Worm (Caenorhabditis elegans) whole organism, young adult: Measurements from ENCODE around the gene F46C3.7.

Experiments used
- B0261.1 ChIP-seq: sonication (generic microtip); optimal IDR thresholded peaks from 2 replicates; lab custom pipeline; 2016; ENCODE audit warnings: mild to moderate bottlenecking, missing genetic modification characterization, moderate library complexity, missing compliant biosample characterization
- D2030.7 ChIP-seq: fragments of 200-800 bp; sonication (Bioruptor generic); IDR thresholded peaks from 2 replicates; pipeline ENCODE4 v1.3.6; 2022; ENCODE audit warnings: missing genetic modification reagents, missing genetic modification characterization, missing compliant biosample characterization
- F33H1.4 ChIP-seq: fragments of 200-800 bp; sonication (Bioruptor generic); IDR thresholded peaks from 2 replicates; pipeline ENCODE4 v1.3.6; 2022; ENCODE audit warnings: missing genetic modification reagents, missing genetic modification characterization, missing compliant biosample characterization
- F37B4.10 ChIP-seq: fragments of 200-800 bp; sonication (Bioruptor generic); IDR thresholded peaks from 2 replicates; pipeline ENCODE4 v1.3.6; 2022; ENCODE audit warnings: missing genetic modification characterization, missing compliant biosample characterization
- F55B11.4 ChIP-seq: sonication (generic microtip); optimal IDR thresholded peaks from 2 replicates; lab custom pipeline; 2016; ENCODE audit warnings: missing compliant biosample characterization, missing genetic modification characterization, borderline replicate concordance; ENCODE audit not compliant: insufficient read depth
- K11D2.4 ChIP-seq: fragments of 200-800 bp; sonication (Bioruptor generic); IDR thresholded peaks from 2 replicates; pipeline ENCODE4 v1.3.6; 2022; ENCODE audit warnings: missing genetic modification reagents, missing genetic modification characterization, missing compliant biosample characterization
- K12H6.12 ChIP-seq: fragments of 200-800 bp; sonication (Bioruptor generic); optimal IDR thresholded peaks from 2 replicates; lab custom pipeline; 2018; ENCODE audit warnings: mild to moderate bottlenecking, missing genetic modification characterization, missing compliant biosample characterization
- Y56A3A.18 ChIP-seq: fragments of 200-800 bp; sonication (Bioruptor generic); IDR thresholded peaks from 2 replicates; pipeline ENCODE4 v1.3.6; 2022; ENCODE audit warnings: missing genetic modification reagents, missing genetic modification characterization, missing compliant biosample characterization
- Y67H2A.10 ChIP-seq: fragments of 200-800 bp; sonication (Bioruptor generic); conservative IDR thresholded peaks from 2 replicates; pipeline ENCODE4 v1.3.6; 2022; ENCODE audit warnings: missing genetic modification reagents, missing genetic modification characterization, missing compliant biosample characterization
- ZK185.1 ChIP-seq: sonication (generic microtip); optimal IDR thresholded peaks from 2 replicates; lab custom pipeline; 2016; ENCODE audit warnings: mild to moderate bottlenecking, missing genetic modification characterization, missing compliant biosample characterization; ENCODE audit not compliant: poor library complexity, severe bottlenecking
- atf-7 ChIP-seq: sonication (generic microtip); optimal IDR thresholded peaks from 2 replicates; lab custom pipeline; 2017; ENCODE audit warnings: mild to moderate bottlenecking, missing genetic modification characterization, missing compliant biosample characterization
- attf-3 ChIP-seq: fragments of 200-800 bp; sonication (Bioruptor generic); conservative IDR thresholded peaks from 2 replicates; pipeline ENCODE4 v1.3.6; 2022; ENCODE audit warnings: missing genetic modification reagents, missing genetic modification characterization, missing compliant biosample characterization
- cebp-1 ChIP-seq, 2 experiments: fragments of 200-800 bp in 1 of 2; sonication (Bioruptor generic) in 1 of 2; sonication (generic microtip) in 1 of 2; IDR thresholded peaks in 1 of 2; optimal IDR thresholded peaks in 1 of 2; 2 replicates each; pipeline versions ENCODE4 v1.3.6 to Lab custom; 2017 to 2022; ENCODE audit warnings: missing compliant biosample characterization in 2 of 2, missing genetic modification characterization in 2 of 2, mild to moderate bottlenecking in 1 of 2, missing genetic modification reagents in 1 of 2, moderate library complexity in 1 of 2
- ceh-27 ChIP-seq: fragments of 200-800 bp; sonication (Bioruptor generic); optimal IDR thresholded peaks from 2 replicates; lab custom pipeline; 2018; ENCODE audit warnings: mild to moderate bottlenecking, missing genetic modification characterization, moderate library complexity, missing compliant biosample characterization
- ceh-91 ChIP-seq: fragments of 200-800 bp; sonication (Bioruptor generic); IDR thresholded peaks from 2 replicates; pipeline ENCODE4 v1.3.6; 2022; ENCODE audit warnings: missing genetic modification reagents, missing genetic modification characterization, missing compliant biosample characterization
- die-1 ChIP-seq: sonication (generic microtip); optimal IDR thresholded peaks from 2 replicates; lab custom pipeline; 2016; ENCODE audit warnings: missing genotype, mild to moderate bottlenecking, missing genetic modification characterization, missing compliant biosample characterization
- dox-1 ChIP-seq: fragments of 200-800 bp; sonication (Bioruptor generic); IDR thresholded peaks from 2 replicates; pipeline ENCODE4 v1.3.6; 2022; ENCODE audit warnings: missing genetic modification reagents, missing genetic modification characterization, missing compliant biosample characterization
- egl-18 ChIP-seq: fragments of 200-800 bp; sonication (Bioruptor generic); IDR thresholded peaks from 2 replicates; pipeline ENCODE4 v1.3.6; 2022; ENCODE audit warnings: missing genetic modification reagents, missing genetic modification characterization, missing compliant biosample characterization
- ets-4 ChIP-seq: fragments of 200-800 bp; sonication (Bioruptor generic); optimal IDR thresholded peaks from 2 replicates; lab custom pipeline; 2018; ENCODE audit warnings: mild to moderate bottlenecking, missing genetic modification characterization, missing compliant biosample characterization
- gei-17 ChIP-seq: fragments of 200-800 bp; sonication (Bioruptor generic); optimal IDR thresholded peaks from 2 replicates; lab custom pipeline; 2018; ENCODE audit warnings: mild to moderate bottlenecking, missing genetic modification characterization, missing compliant biosample characterization
- hmg-1.2 ChIP-seq: fragments of 200-800 bp; sonication (Bioruptor generic); IDR thresholded peaks from 2 replicates; pipeline ENCODE4 v1.3.6; 2022; ENCODE audit warnings: missing genetic modification reagents, missing genetic modification characterization, missing compliant biosample characterization
- hrde-1 ChIP-seq: sonication (generic microtip); optimal IDR thresholded peaks from 2 replicates; lab custom pipeline; 2016; ENCODE audit warnings: missing genetic modification characterization, mild to moderate bottlenecking, missing compliant biosample characterization, moderate library complexity, missing genotype, missing genetic modification reagents, borderline replicate concordance
- let-526 ChIP-seq: fragments of 200-800 bp; sonication (Bioruptor generic); IDR thresholded peaks from 2 replicates; pipeline ENCODE4 v1.3.6; 2022; ENCODE audit warnings: missing genetic modification reagents, missing genetic modification characterization, missing compliant biosample characterization
- let-607 ChIP-seq, 2 experiments: fragments of 200-800 bp in 1 of 2; sonication (Bioruptor generic) in 1 of 2; sonication (generic microtip) in 1 of 2; optimal IDR thresholded peaks; 2 replicates each; lab custom pipeline; 2016 to 2018; ENCODE audit warnings: mild to moderate bottlenecking in 2 of 2, missing compliant biosample characterization in 2 of 2, missing genetic modification characterization in 2 of 2, moderate library complexity in 2 of 2, missing genotype in 1 of 2
- lin-40 ChIP-seq: sonication (generic microtip); optimal IDR thresholded peaks from 2 replicates; lab custom pipeline; 2016; ENCODE audit warnings: missing genetic modification characterization, mild to moderate bottlenecking, missing compliant biosample characterization, missing genotype, missing genetic modification reagents
- lsl-1 ChIP-seq: fragments of 200-800 bp; sonication (Bioruptor generic); optimal IDR thresholded peaks from 2 replicates; lab custom pipeline; 2018; ENCODE audit warnings: mild to moderate bottlenecking, missing genetic modification characterization, moderate library complexity, missing compliant biosample characterization
- lsy-27 ChIP-seq: sonication (generic microtip); optimal IDR thresholded peaks from 2 replicates; lab custom pipeline; 2017; ENCODE audit warnings: missing genetic modification characterization, mild to moderate bottlenecking, missing compliant biosample characterization, antibody characterized with exemption, missing genotype, borderline replicate concordance; ENCODE audit not compliant: insufficient read depth
- madf-10 ChIP-seq: sonication (generic microtip); optimal IDR thresholded peaks from 2 replicates; lab custom pipeline; 2016; ENCODE audit warnings: mild to moderate bottlenecking, missing genetic modification characterization, missing compliant biosample characterization
- madf-3 ChIP-seq: fragments of 200-800 bp; sonication (Bioruptor generic); IDR thresholded peaks from 2 replicates; pipeline ENCODE4 v1.3.6; 2022; ENCODE audit warnings: missing genetic modification reagents, missing genetic modification characterization, missing compliant biosample characterization
- mcd-1 ChIP-seq: fragments of 200-800 bp; sonication (Bioruptor generic); IDR thresholded peaks from 2 replicates; pipeline ENCODE4 v1.3.6; 2022; ENCODE audit warnings: missing genetic modification reagents, missing genetic modification characterization, missing compliant biosample characterization
- mes-4 ChIP-seq: sonication (generic microtip); optimal IDR thresholded peaks from 2 replicates; lab custom pipeline; 2016; ENCODE audit warnings: missing genotype, missing genetic modification characterization, missing compliant biosample characterization
- nfyb-1 ChIP-seq: fragments of 200-800 bp; sonication (Bioruptor generic); IDR thresholded peaks from 2 replicates; pipeline ENCODE4 v1.3.6; 2022; ENCODE audit warnings: missing genetic modification reagents, missing genetic modification characterization, missing compliant biosample characterization
- nhr-27 ChIP-seq: fragments of 200-800 bp; sonication (Bioruptor generic); optimal IDR thresholded peaks from 2 replicates; lab custom pipeline; 2018; ENCODE audit warnings: mild to moderate bottlenecking, missing genetic modification characterization, moderate library complexity, missing compliant biosample characterization
- nhr-80 ChIP-seq: sonication (generic microtip); optimal IDR thresholded peaks from 2 replicates; lab custom pipeline; 2016; ENCODE audit warnings: missing genetic modification characterization, missing compliant biosample characterization
- rcor-1 ChIP-seq: fragments of 200-800 bp; sonication (Bioruptor generic); IDR thresholded peaks from 2 replicates; pipeline ENCODE4 v1.3.6; 2022; ENCODE audit warnings: missing genetic modification reagents, missing genetic modification characterization, missing compliant biosample characterization
- repo-1 ChIP-seq: sonication (generic microtip); optimal IDR thresholded peaks from 2 replicates; lab custom pipeline; 2017; ENCODE audit warnings: mild to moderate bottlenecking, missing genetic modification characterization, missing compliant biosample characterization
- snpc-1.3 ChIP-seq: sonication (generic microtip); optimal IDR thresholded peaks from 2 replicates; lab custom pipeline; 2017; ENCODE audit warnings: missing genetic modification characterization, mild to moderate bottlenecking, missing compliant biosample characterization, antibody characterized with exemption, moderate library complexity, missing genotype, missing genetic modification reagents; ENCODE audit not compliant: insufficient read depth
- snpc-3.4 ChIP-seq: sonication (generic microtip); optimal IDR thresholded peaks from 2 replicates; lab custom pipeline; 2017; ENCODE audit warnings: missing genetic modification characterization, mild to moderate bottlenecking, missing compliant biosample characterization, antibody characterized with exemption, moderate library complexity, missing genotype, missing genetic modification reagents
- somi-1 ChIP-seq: fragments of 200-800 bp; sonication (Bioruptor generic); optimal IDR thresholded peaks from 2 replicates; lab custom pipeline; 2018; ENCODE audit warnings: mild to moderate bottlenecking, missing genetic modification characterization, missing compliant biosample characterization
- unc-130 ChIP-seq: sonication (generic microtip); optimal IDR thresholded peaks from 2 replicates; lab custom pipeline; 2016; ENCODE audit warnings: missing genetic modification reagents, missing genetic modification characterization, missing compliant biosample characterization
- zfh-2 ChIP-seq: fragments of 200-800 bp; sonication (Bioruptor generic); conservative IDR thresholded peaks from 2 replicates; pipeline ENCODE4 v1.3.6; 2022; ENCODE audit warnings: missing genetic modification reagents, missing genetic modification characterization, missing compliant biosample characterization
- zim-3 ChIP-seq: sonication (generic microtip); optimal IDR thresholded peaks from 2 replicates; lab custom pipeline; 2017; ENCODE audit warnings: mild to moderate bottlenecking, missing genetic modification characterization, moderate library complexity, missing compliant biosample characterization
- ztf-6 ChIP-seq: fragments of 200-800 bp; sonication (Bioruptor generic); IDR thresholded peaks from 2 replicates; pipeline ENCODE4 v1.3.6; 2022; ENCODE audit warnings: missing genetic modification reagents, missing genetic modification characterization, missing compliant biosample characterization

F46C3.7 gene

DNA sequence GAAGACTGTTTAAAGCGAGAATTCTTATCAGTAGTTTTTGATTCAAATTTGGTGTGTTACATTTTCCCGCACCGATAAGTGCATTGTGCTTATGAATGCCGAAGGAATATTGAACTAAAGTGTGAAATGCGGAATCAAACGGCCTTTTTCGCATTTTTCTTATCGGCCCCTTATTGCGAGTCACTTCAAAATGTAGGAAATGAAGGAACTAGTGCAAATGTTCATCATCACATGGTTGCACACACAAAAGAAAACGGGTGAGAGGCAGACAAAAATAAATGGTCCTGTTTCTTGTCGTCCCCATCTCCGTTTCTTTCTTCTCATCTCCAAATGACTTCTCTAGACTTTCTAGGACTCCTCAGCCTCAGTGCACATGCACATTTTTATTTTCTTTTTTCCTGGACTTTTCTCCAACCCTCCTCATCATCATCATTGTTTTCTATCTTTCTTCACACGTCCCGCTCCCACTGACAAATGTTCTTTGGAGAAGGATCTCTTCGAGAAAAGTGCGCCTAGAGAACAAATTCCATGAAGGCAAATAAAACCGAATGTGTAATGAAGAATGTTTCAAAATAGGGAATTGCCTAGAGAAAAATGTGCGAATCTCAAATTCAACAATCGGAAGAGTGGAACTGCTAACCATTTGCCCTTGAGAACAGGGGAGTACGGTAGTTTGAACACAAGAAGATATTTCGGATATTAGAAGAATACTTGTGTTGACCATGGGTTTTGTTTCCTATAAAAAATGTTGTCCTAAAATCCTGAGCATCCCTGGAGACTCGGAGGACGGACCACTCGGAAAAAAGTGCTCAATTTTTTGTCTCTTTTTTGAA is 24.6 kb downstream of the F46C3.7 start:
- TF ChIP-seq B0261.1 (tag; lab: Kevin White, UChicago): no peak
- TF ChIP-seq ets-4 (GFP tag; lab: Kevin White, UChicago): peak; percentile 30
- no peak for TF ChIP-seq ceh-27 (GFP tag; lab: Kevin White, UChicago)
- peak; percentile 59 for TF ChIP-seq dox-1 (GFP tag; lab: Robert Waterston, UW)
- no peak for TF ChIP-seq cebp-1 (GFP tag; IDR thresholded peaks at IDR 0.05; lab: Robert Waterston, UW)
- TF ChIP-seq cebp-1 (tag; optimal IDR thresholded peaks at IDR 0.05; lab: Kevin White, UChicago): peak; percentile 33
- TF ChIP-seq zfh-2: no peak
- peak in 1 of 2 experiments; percentile 4 for TF ChIP-seq let-607 (tag; optimal IDR thresholded peaks at IDR 0.05; lab: Kevin White, UChicago)
- peak; percentile 94 for TF ChIP-seq nhr-80 (tag; lab: Kevin White, UChicago)

DNA sequence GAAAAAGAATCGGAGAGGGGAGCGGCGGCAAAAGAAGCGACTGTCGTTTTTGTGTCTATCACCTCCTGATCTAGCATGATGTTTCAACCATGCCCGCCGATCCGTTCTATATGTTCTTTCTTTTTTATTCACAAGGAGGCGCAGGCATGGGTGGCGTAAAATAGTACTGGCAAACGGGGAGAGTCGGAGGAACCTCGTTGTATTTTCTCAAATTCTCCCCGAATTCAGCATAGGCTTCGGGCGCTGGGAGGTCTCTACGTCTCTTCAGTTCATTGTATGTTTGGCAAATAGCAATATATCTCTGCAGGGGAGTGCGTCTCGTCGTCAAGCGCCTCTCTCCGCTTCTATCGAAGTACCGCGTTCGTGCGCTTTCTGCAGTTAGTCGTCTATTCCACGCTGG is 25.4 kb downstream of the F46C3.7 start, which contains the start of gene lin-14:
lin-14 (plus strand) TSS at position 346 of the 400 bp plus-strand sequence.
- TF ChIP-seq nhr-80 (tag; lab: Kevin White, UChicago) (peak; percentile 59), F55B11.4 (tag; lab: Kevin White, UChicago) (no peak), ceh-91 (GFP tag; lab: Robert Waterston, UW) (no peak), hrde-1 (tag; lab: Kevin White, UChicago) (no peak), gei-17 (peak; percentile 18), repo-1 (tag; lab: Kevin White, UChicago) (no peak), atf-7 (tag; lab: Kevin White, UChicago) (peak; percentile 5), ztf-6 (GFP tag; lab: Robert Waterston, UW) (no peak), hmg-1.2 (GFP tag; lab: Robert Waterston, UW) (peak; percentile 73; the same call in 1 of the 2 replicates), nhr-27 (tag; lab: Kevin White, UChicago) (no peak), madf-10 (tag; lab: Kevin White, UChicago) (no peak), lsl-1 (no peak), zim-3 (tag; lab: Kevin White, UChicago) (no peak), rcor-1 (GFP tag; lab: Robert Waterston, UW) (no peak), snpc-3.4 (no peak), lin-40 (tag; lab: Kevin White, UChicago) (peak; percentile 76), egl-18 (no peak), D2030.7 (GFP tag; lab: Robert Waterston, UW) (no peak), mcd-1 (peak; percentile 40; the same call in 1 of the 2 replicates), unc-130 (GFP tag; lab: Kevin White, UChicago) (no peak), lsy-27 (no peak), F37B4.10 (GFP tag; lab: Robert Waterston, UW) (no peak), snpc-1.3 (tag; lab: Kevin White, UChicago) (no peak), attf-3 (GFP tag; lab: Robert Waterston, UW) (no peak), Y67H2A.10 (GFP tag; lab: Robert Waterston, UW) (no peak), nfyb-1 (GFP tag; lab: Robert Waterston, UW) (no peak), let-526 (no peak), K11D2.4 (GFP tag; lab: Robert Waterston, UW) (0 out of 2 replicates have a peak, but pooled peaks have one; percentile 24), mes-4 (tag; lab: Kevin White, UChicago) (no peak), Y56A3A.18 (GFP tag; lab: Robert Waterston, UW) (no peak), dox-1 (GFP tag; lab: Robert Waterston, UW) (peak; percentile 33; the same call in 1 of the 2 replicates), madf-3 (no peak), somi-1 (GFP tag; lab: Kevin White, UChicago) (peak; percentile 52), F33H1.4 (GFP tag; lab: Robert Waterston, UW) (no peak), K12H6.12 (tag; lab: Kevin White, UChicago) (peak; percentile 44), die-1 (tag; lab: Kevin White, UChicago) (no peak), ZK185.1 (tag; lab: Kevin White, UChicago) (peak; percentile 52), ets-4 (GFP tag; lab: Kevin White, UChicago) (no peak)
